Comparison of ENCODE assay signal across 1 fruit fly cellular context in the genomic region with DNA sequence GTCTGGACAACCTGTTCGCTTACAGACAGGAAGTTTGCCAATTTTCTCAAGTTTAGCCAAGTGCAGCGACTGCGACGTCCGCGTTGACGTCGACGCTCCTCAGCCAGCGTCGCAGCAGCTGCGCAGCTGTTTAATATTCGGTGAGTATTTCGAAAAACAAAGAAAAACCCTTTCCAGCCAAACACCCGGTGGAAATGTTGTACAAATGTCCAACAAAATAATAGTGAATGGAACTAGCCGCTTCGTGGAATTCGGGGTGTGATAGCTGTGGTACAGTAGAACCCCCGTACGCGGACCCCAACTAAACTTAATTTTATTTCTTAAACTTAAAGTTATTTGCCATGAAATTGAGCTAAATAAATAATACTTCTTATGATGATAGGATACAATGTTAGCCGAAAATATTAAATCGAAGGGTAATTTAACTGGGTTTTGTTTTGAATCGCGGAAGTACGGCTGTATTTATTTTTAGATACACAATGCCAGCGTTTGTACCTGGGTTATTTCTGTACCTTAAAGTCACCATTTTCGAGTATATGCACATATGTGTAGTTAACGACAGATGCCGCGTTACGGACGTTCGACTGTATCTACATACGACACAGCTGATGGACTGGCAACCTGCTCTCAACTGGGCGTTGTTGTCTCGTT.
TF ChIP-seq lines count a peak whose summit lies in the region.

No protein-coding gene starts in this region.

TF ChIP-seq in whole organism, embryonic, 481 proteins besides CTCF, POLR2A, EP300 and RAD21 (continued from another document and continues in another):
- peak; percentile 60 for TF ChIP-seq eyg (GFP tag; optimal IDR thresholded peaks at IDR 0.05; lab: Kevin White, UChicago)
- peak; percentile 9 for TF ChIP-seq tup (GFP tag; optimal IDR thresholded peaks at IDR 0.05; lab: Kevin White, UChicago)
- TF ChIP-seq CG31224 (GFP tag; IDR thresholded peaks at IDR 0.05; lab: Robert Waterston, UW): no peak
- no peak for TF ChIP-seq CG3065 (GFP tag; optimal IDR thresholded peaks at IDR 0.05; lab: Kevin White, UChicago)
- TF ChIP-seq ERR (GFP tag; optimal IDR thresholded peaks at IDR 0.05; lab: Kevin White, UChicago): no peak
- peak; percentile 74 for TF ChIP-seq CG9437 (GFP tag; optimal IDR thresholded peaks at IDR 0.05; lab: Kevin White, UChicago)
- TF ChIP-seq CG1024 (GFP tag; IDR thresholded peaks at IDR 0.05; lab: Robert Waterston, UW): no peak
- peak; percentile 65 for TF ChIP-seq Chrac-16 (GFP tag; optimal IDR thresholded peaks at IDR 0.05; lab: Kevin White, UChicago)
- peak; percentile 49 for TF ChIP-seq tx (GFP tag; optimal IDR thresholded peaks at IDR 0.05; lab: Kevin White, UChicago)
- peak; percentile 5 for TF ChIP-seq CG6854 (GFP tag; optimal IDR thresholded peaks at IDR 0.05; lab: Kevin White, UChicago)
- TF ChIP-seq Nf-YA (GFP tag; IDR thresholded peaks at IDR 0.05; lab: Robert Waterston, UW): 0 out of 2 replicates have a peak, but pooled peaks have one; percentile 43
- peak; percentile 34 for TF ChIP-seq CG8089 (GFP tag; optimal IDR thresholded peaks at IDR 0.05; lab: Kevin White, UChicago)
- no peak for TF ChIP-seq CG16779 (GFP tag; IDR thresholded peaks at IDR 0.05; lab: Robert Waterston, UW)
- TF ChIP-seq Oaz (GFP tag; IDR thresholded peaks at IDR 0.05; lab: Robert Waterston, UW): no peak
- no peak for TF ChIP-seq cad (GFP tag; optimal IDR thresholded peaks at IDR 0.05; lab: Kevin White, UChicago)
- TF ChIP-seq CG7786 (GFP tag; optimal IDR thresholded peaks at IDR 0.05; lab: Kevin White, UChicago): peak; percentile 54
- TF ChIP-seq prd (optimal IDR thresholded peaks at IDR 0.05; lab: Kevin White, UChicago): no peak
- TF ChIP-seq prd (GFP tag; IDR thresholded peaks at IDR 0.05; lab: Robert Waterston, UW): peak; percentile 71
- no peak for TF ChIP-seq usp (GFP tag; optimal IDR thresholded peaks at IDR 0.05; lab: Kevin White, UChicago)
- TF ChIP-seq Spps (tag; optimal IDR thresholded peaks at IDR 0.05; lab: Kevin White, UChicago): peak; percentile 28
- TF ChIP-seq trh (GFP tag; optimal IDR thresholded peaks at IDR 0.05; lab: Kevin White, UChicago): no peak
- TF ChIP-seq Dfd (GFP tag; optimal IDR thresholded peaks at IDR 0.05; lab: Kevin White, UChicago): no peak
- TF ChIP-seq CG7839 (tag; optimal IDR thresholded peaks at IDR 0.05; lab: Kevin White, UChicago): peak; percentile 85
- peak; percentile 42 for TF ChIP-seq CG18764 (GFP tag; optimal IDR thresholded peaks at IDR 0.05; lab: Kevin White, UChicago)
- TF ChIP-seq CG6765 (GFP tag; optimal IDR thresholded peaks at IDR 0.05; lab: Kevin White, UChicago): peak; percentile 58
- peak; percentile 97 for TF ChIP-seq grau (tag; optimal IDR thresholded peaks at IDR 0.05; lab: Kevin White, UChicago)
- TF ChIP-seq CG33557 (GFP tag; optimal IDR thresholded peaks at IDR 0.05; lab: Kevin White, UChicago): peak; percentile 59
- TF ChIP-seq CG15696 (tag; optimal IDR thresholded peaks at IDR 0.05; lab: Kevin White, UChicago): peak; percentile 51
- TF ChIP-seq exex (tag; optimal IDR thresholded peaks at IDR 0.05; lab: Kevin White, UChicago): peak; percentile 5
- no peak for TF ChIP-seq Dip2 (GFP tag; IDR thresholded peaks at IDR 0.05; lab: Robert Waterston, UW)
- TF ChIP-seq CG13123 (GFP tag; optimal IDR thresholded peaks at IDR 0.05; lab: Kevin White, UChicago): peak; percentile 50
- TF ChIP-seq CkIIα-i1 (GFP tag; IDR thresholded peaks at IDR 0.05; lab: Robert Waterston, UW): no peak
- TF ChIP-seq mld (GFP tag; IDR thresholded peaks at IDR 0.05; lab: Robert Waterston, UW; ENCODE audit: partially characterized antibody): no peak
- 0 out of 2 replicates have a peak, but pooled peaks have one; percentile 18 for TF ChIP-seq al (GFP tag; IDR thresholded peaks at IDR 0.05; lab: Robert Waterston, UW)
- no peak for TF ChIP-seq zf30C (GFP tag; optimal IDR thresholded peaks at IDR 0.05; lab: Kevin White, UChicago)
- TF ChIP-seq Ets97D (GFP tag; optimal IDR thresholded peaks at IDR 0.05; lab: Kevin White, UChicago): peak; percentile 38
- TF ChIP-seq gsb-n (tag; optimal IDR thresholded peaks at IDR 0.05; lab: Kevin White, UChicago): peak; percentile 67
- TF ChIP-seq Dp (GFP tag; optimal IDR thresholded peaks at IDR 0.05; lab: Kevin White, UChicago): no peak
- no peak for TF ChIP-seq CG10321 (GFP tag; IDR thresholded peaks at IDR 0.05; lab: Robert Waterston, UW)
- peak; percentile 60 for TF ChIP-seq CG6683 (GFP tag; optimal IDR thresholded peaks at IDR 0.05; lab: Kevin White, UChicago)
- TF ChIP-seq ind (GFP tag; optimal IDR thresholded peaks at IDR 0.05; lab: Kevin White, UChicago): peak; percentile 79
- TF ChIP-seq mirr (GFP tag; optimal IDR thresholded peaks at IDR 0.05; lab: Kevin White, UChicago): no peak
- no peak for TF ChIP-seq Hey (tag; optimal IDR thresholded peaks at IDR 0.05; lab: Kevin White, UChicago)
- peak; percentile 74 for TF ChIP-seq odd (GFP tag; optimal IDR thresholded peaks at IDR 0.05; lab: Kevin White, UChicago)
- peak; percentile 63 for TF ChIP-seq wdn (GFP tag; IDR thresholded peaks at IDR 0.05; lab: Robert Waterston, UW)
- TF ChIP-seq CG6272 (GFP tag; IDR thresholded peaks at IDR 0.05; lab: Robert Waterston, UW): peak; percentile 58
- peak; percentile 74 for TF ChIP-seq lmd (GFP tag; IDR thresholded peaks at IDR 0.05; lab: Robert Waterston, UW)
- peak; percentile 53 to 80 for TF ChIP-seq Pdp1 (GFP tag; optimal IDR thresholded peaks at IDR 0.05; lab: Kevin White, UChicago)
- peak; percentile 42 for TF ChIP-seq CG17186 (GFP tag; optimal IDR thresholded peaks at IDR 0.05; lab: Kevin White, UChicago)
- TF ChIP-seq CG2199 (GFP tag; IDR thresholded peaks at IDR 0.05; lab: Robert Waterston, UW): no peak
- peak; percentile 80 for TF ChIP-seq CG1233 (GFP tag; optimal IDR thresholded peaks at IDR 0.05; lab: Kevin White, UChicago)
- TF ChIP-seq ems (GFP tag; optimal IDR thresholded peaks at IDR 0.05; lab: Kevin White, UChicago): peak; percentile 81
- peak; percentile 77 for TF ChIP-seq lab (GFP tag; optimal IDR thresholded peaks at IDR 0.05; lab: Kevin White, UChicago)
- TF ChIP-seq CG10431 (GFP tag; optimal IDR thresholded peaks at IDR 0.05; lab: Kevin White, UChicago): peak; percentile 50
- TF ChIP-seq sob (GFP tag; IDR thresholded peaks at IDR 0.05; lab: Robert Waterston, UW): peak; percentile 65
- TF ChIP-seq CG17359 (tag; optimal IDR thresholded peaks at IDR 0.05; lab: Kevin White, UChicago): peak; percentile 73
- peak; percentile 77 for TF ChIP-seq CG11723 (GFP tag; optimal IDR thresholded peaks at IDR 0.05; lab: Kevin White, UChicago)
- TF ChIP-seq Dref (GFP tag; IDR thresholded peaks at IDR 0.05; lab: Robert Waterston, UW): no peak
- TF ChIP-seq CG8765 (GFP tag; IDR thresholded peaks at IDR 0.05; lab: Robert Waterston, UW): no peak
- TF ChIP-seq eve (GFP tag; optimal IDR thresholded peaks at IDR 0.05; lab: Kevin White, UChicago): no peak
- TF ChIP-seq CG33213 (GFP tag; optimal IDR thresholded peaks at IDR 0.05; lab: Kevin White, UChicago): peak; percentile 63
- TF ChIP-seq CG34422 (GFP tag; IDR thresholded peaks at IDR 0.05; lab: Robert Waterston, UW): no peak
- TF ChIP-seq Bteb2 (GFP tag; optimal IDR thresholded peaks at IDR 0.05; lab: Kevin White, UChicago): peak; percentile 63
- peak; percentile 84 for TF ChIP-seq CG8924 (tag; optimal IDR thresholded peaks at IDR 0.05; lab: Kevin White, UChicago)
- peak; percentile 32 for TF ChIP-seq CG31365 (tag; optimal IDR thresholded peaks at IDR 0.05; lab: Kevin White, UChicago)
- TF ChIP-seq Adf1 (GFP tag; IDR thresholded peaks at IDR 0.05; lab: Robert Waterston, UW): peak; percentile 92
- TF ChIP-seq Poxn (GFP tag; IDR thresholded peaks at IDR 0.05; lab: Robert Waterston, UW): no peak
- peak; percentile 68 for TF ChIP-seq ATbp (GFP tag; optimal IDR thresholded peaks at IDR 0.05; lab: Kevin White, UChicago)
- TF ChIP-seq CG8281 (tag; optimal IDR thresholded peaks at IDR 0.05; lab: Kevin White, UChicago): peak; percentile 45
- TF ChIP-seq CG17912 (GFP tag; optimal IDR thresholded peaks at IDR 0.05; lab: Kevin White, UChicago): no peak
- TF ChIP-seq tap (tag; optimal IDR thresholded peaks at IDR 0.05; lab: Kevin White, UChicago): peak; percentile 61
- no peak for TF ChIP-seq peb (GFP tag; IDR thresholded peaks at IDR 0.05; lab: Robert Waterston, UW)
- TF ChIP-seq Hr39 (optimal IDR thresholded peaks at IDR 0.05; lab: Kevin White, UChicago): no peak
- peak; percentile 52 for TF ChIP-seq Dad (GFP tag; optimal IDR thresholded peaks at IDR 0.05; lab: Kevin White, UChicago)
- no peak for TF ChIP-seq Doc3 (GFP tag; IDR thresholded peaks at IDR 0.05; lab: Robert Waterston, UW; ENCODE audit: partially characterized antibody)
- TF ChIP-seq CG3281 (GFP tag; optimal IDR thresholded peaks at IDR 0.05; lab: Kevin White, UChicago): peak; percentile 77
- TF ChIP-seq rib (GFP tag; IDR thresholded peaks at IDR 0.05; lab: Robert Waterston, UW): no peak
- peak; percentile 45 for TF ChIP-seq CG6813 (GFP tag; optimal IDR thresholded peaks at IDR 0.05; lab: Kevin White, UChicago)
- TF ChIP-seq nerfin-2 (GFP tag; IDR thresholded peaks at IDR 0.05; lab: Robert Waterston, UW; ENCODE audit: partially characterized antibody): no peak
- TF ChIP-seq Ada2b (GFP tag; IDR thresholded peaks at IDR 0.05; lab: Robert Waterston, UW): peak; percentile 55
- TF ChIP-seq slou (GFP tag; optimal IDR thresholded peaks at IDR 0.05; lab: Kevin White, UChicago): peak; percentile 20
- TF ChIP-seq inv (GFP tag; IDR thresholded peaks at IDR 0.05; lab: Robert Waterston, UW; ENCODE audit: partially characterized antibody): no peak
- TF ChIP-seq stwl (tag; optimal IDR thresholded peaks at IDR 0.05; lab: Kevin White, UChicago): no peak
- no peak for TF ChIP-seq gt (GFP tag; IDR thresholded peaks at IDR 0.05; lab: Robert Waterston, UW)
- TF ChIP-seq btn (GFP tag; optimal IDR thresholded peaks at IDR 0.05; lab: Kevin White, UChicago): peak; percentile 25
- peak; percentile 61 to 68 for TF ChIP-seq chif (GFP tag; optimal IDR thresholded peaks at IDR 0.05; lab: Kevin White, UChicago)
- TF ChIP-seq CG9817 (tag; optimal IDR thresholded peaks at IDR 0.05; lab: Kevin White, UChicago): peak; percentile 46
- TF ChIP-seq CG10366 (GFP tag; IDR thresholded peaks at IDR 0.05; lab: Robert Waterston, UW): peak; percentile 58
- TF ChIP-seq CG9797 (GFP tag; optimal IDR thresholded peaks at IDR 0.05; lab: Kevin White, UChicago): no peak
- 0 out of 3 replicates have a peak, but pooled peaks have one; percentile 28 for TF ChIP-seq H15 (GFP tag; IDR thresholded peaks at IDR 0.05; lab: Robert Waterston, UW)
- peak; percentile 37 for TF ChIP-seq CG4328 (GFP tag; optimal IDR thresholded peaks at IDR 0.05; lab: Kevin White, UChicago)
- no peak for TF ChIP-seq CG6791 (GFP tag; IDR thresholded peaks at IDR 0.05; lab: Robert Waterston, UW; ENCODE audit: partially characterized antibody)
- TF ChIP-seq bsh (GFP tag; optimal IDR thresholded peaks at IDR 0.05; lab: Kevin White, UChicago): peak; percentile 21 to 73
- no peak for TF ChIP-seq CG34224 (GFP tag; IDR thresholded peaks at IDR 0.05; lab: Robert Waterston, UW; ENCODE audit: partially characterized antibody)
- no peak for TF ChIP-seq kni (GFP tag; optimal IDR thresholded peaks at IDR 0.05; lab: Kevin White, UChicago)
- TF ChIP-seq dan (GFP tag; IDR thresholded peaks at IDR 0.05; lab: Robert Waterston, UW): 0 out of 2 replicates have a peak, but pooled peaks have one; percentile 17
- TF ChIP-seq Scr (GFP tag; IDR thresholded peaks at IDR 0.05; lab: Robert Waterston, UW; ENCODE audit: partially characterized antibody): no peak
- no peak for TF ChIP-seq pan (optimal IDR thresholded peaks at IDR 0.05; lab: Kevin White, UChicago)
- peak in 1 of 2 experiments; percentile 68 for TF ChIP-seq pan (GFP tag; optimal IDR thresholded peaks at IDR 0.05 in 1 of 2, IDR thresholded peaks at IDR 0.05 in 1 of 2)
- peak; percentile 3 for TF ChIP-seq CG31388 (GFP tag; optimal IDR thresholded peaks at IDR 0.05; lab: Kevin White, UChicago)
- peak; percentile 20 for TF ChIP-seq pnt (GFP tag; optimal IDR thresholded peaks at IDR 0.05; lab: Kevin White, UChicago)
- peak; percentile 32 for TF ChIP-seq CG30020 (tag; optimal IDR thresholded peaks at IDR 0.05; lab: Kevin White, UChicago)
- peak; percentile 81 for TF ChIP-seq phol (tag; optimal IDR thresholded peaks at IDR 0.05; lab: Kevin White, UChicago)
- peak; percentile 65 for TF ChIP-seq slbo (GFP tag; IDR thresholded peaks at IDR 0.05; lab: Robert Waterston, UW)
- TF ChIP-seq CG7357 (GFP tag; IDR thresholded peaks at IDR 0.05; lab: Robert Waterston, UW): peak; percentile 46; the same call in 2 of the 3 replicates
- no peak for TF ChIP-seq br (optimal IDR thresholded peaks at IDR 0.05; lab: Kevin White, UChicago)
- TF ChIP-seq Sin3A (optimal IDR thresholded peaks at IDR 0.05; lab: Kevin White, UChicago): no peak
- TF ChIP-seq sug (tag; optimal IDR thresholded peaks at IDR 0.05; lab: Kevin White, UChicago): peak; percentile 60
- peak; percentile 25 for TF ChIP-seq CG12299 (tag; optimal IDR thresholded peaks at IDR 0.05; lab: Kevin White, UChicago)
- no peak for TF ChIP-seq CG5953 (GFP tag; IDR thresholded peaks at IDR 0.05; lab: Robert Waterston, UW)
- no peak for TF ChIP-seq aop (GFP tag; IDR thresholded peaks at IDR 0.05; lab: Robert Waterston, UW)
- peak; percentile 74 for TF ChIP-seq CG18599 (GFP tag; optimal IDR thresholded peaks at IDR 0.05; lab: Kevin White, UChicago)
- TF ChIP-seq gsb (GFP tag; IDR thresholded peaks at IDR 0.05; lab: Robert Waterston, UW): no peak
- peak; percentile 52 for TF ChIP-seq Hmx (GFP tag; optimal IDR thresholded peaks at IDR 0.05; lab: Kevin White, UChicago)
- peak; percentile 64 for TF ChIP-seq Dek (tag; optimal IDR thresholded peaks at IDR 0.05; lab: Kevin White, UChicago)
- no peak for TF ChIP-seq CG4707 (GFP tag; optimal IDR thresholded peaks at IDR 0.05; lab: Kevin White, UChicago)
- TF ChIP-seq pho (GFP tag; optimal IDR thresholded peaks at IDR 0.05; lab: Kevin White, UChicago): no peak
- TF ChIP-seq Camta (GFP tag; optimal IDR thresholded peaks at IDR 0.05; lab: Kevin White, UChicago): peak; percentile 78
- TF ChIP-seq CG13894 (tag; optimal IDR thresholded peaks at IDR 0.05; lab: Kevin White, UChicago): peak; percentile 6
- peak; percentile 61 for TF ChIP-seq nerfin-1 (tag; optimal IDR thresholded peaks at IDR 0.05; lab: Kevin White, UChicago)
- TF ChIP-seq sim (GFP tag; IDR thresholded peaks at IDR 0.05; lab: Robert Waterston, UW): peak; percentile 71
- TF ChIP-seq CG10274 (GFP tag; optimal IDR thresholded peaks at IDR 0.05; lab: Kevin White, UChicago): peak; percentile 69
- peak; percentile 18 for TF ChIP-seq kah (GFP tag; optimal IDR thresholded peaks at IDR 0.05; lab: Kevin White, UChicago)
- TF ChIP-seq ase (GFP tag; IDR thresholded peaks at IDR 0.05; lab: Robert Waterston, UW): no peak
- no peak for TF ChIP-seq psq (GFP tag; optimal IDR thresholded peaks at IDR 0.05; lab: Kevin White, UChicago)
